Fruit fly (Drosophila melanogaster) whole organism, embryonic: ENCODE measurements around the gene sals.

Source experiments
- Antp ChIP-seq: fragments of 200-800 bp; sonication (Bioruptor generic); optimal IDR thresholded peaks from 3 replicates; lab custom pipeline; 2016; ENCODE audit warnings: missing biosample characterization, missing genetic modification characterization
- Blimp-1 ChIP-seq: fragments of 200-800 bp; sonication (Bioruptor generic); optimal IDR thresholded peaks from 3 replicates; lab custom pipeline; 2018; ENCODE audit warnings: missing biosample characterization, missing genetic modification characterization, mild to moderate bottlenecking, moderate library complexity, missing genetic modification reagents
- Bteb2 ChIP-seq: fragments of 200-800 bp; sonication (Bioruptor generic); optimal IDR thresholded peaks from 2 replicates; lab custom pipeline; 2016; ENCODE audit warnings: missing biosample characterization, missing genetic modification characterization
- CG10274 ChIP-seq: fragments of 200-800 bp; sonication (Bioruptor generic); optimal IDR thresholded peaks from 3 replicates; lab custom pipeline; 2017; ENCODE audit warnings: missing biosample characterization, mild to moderate bottlenecking, missing genetic modification characterization
- CG11085 ChIP-seq: fragments of 200-800 bp; sonication (Bioruptor generic); IDR thresholded peaks from 2 replicates; pipeline ENCODE4 v1.3.6; 2022; ENCODE audit warnings: missing biosample characterization, missing genetic modification characterization
- CG11093 ChIP-seq: fragments of 200-800 bp; sonication (Bioruptor generic); IDR thresholded peaks from 3 replicates; pipeline ENCODE4 v1.3.6; 2022; ENCODE audit warnings: missing biosample characterization, missing genetic modification characterization
- CG11560 ChIP-seq: fragments of 200-800 bp; sonication (Bioruptor generic); IDR thresholded peaks from 3 replicates; pipeline ENCODE4 v1.3.6; 2022; ENCODE audit warnings: missing biosample characterization, missing genetic modification characterization
- CG13775 ChIP-seq: fragments of 200-800 bp; sonication (Bioruptor generic); optimal IDR thresholded peaks from 3 replicates; lab custom pipeline; 2017; ENCODE audit warnings: missing biosample characterization, mild to moderate bottlenecking, missing genetic modification characterization
- CG15011 ChIP-seq: fragments of 200-800 bp; sonication (Bioruptor generic); optimal IDR thresholded peaks from 3 replicates; lab custom pipeline; 2018; ENCODE audit warnings: missing biosample characterization, mild to moderate bottlenecking, missing genetic modification characterization
- CG15269 ChIP-seq: fragments of 200-800 bp; sonication (Bioruptor generic); optimal IDR thresholded peaks from 2 replicates; lab custom pipeline; 2018; ENCODE audit warnings: missing biosample characterization, mild to moderate bottlenecking, missing genetic modification characterization, moderate library complexity
- CG17912 ChIP-seq: fragments of 200-800 bp; sonication (Bioruptor generic); optimal IDR thresholded peaks from 2 replicates; lab custom pipeline; 2018; ENCODE audit warnings: missing biosample characterization, mild to moderate bottlenecking, missing genetic modification characterization
- CG1792 ChIP-seq: fragments of 200-800 bp; sonication (Bioruptor generic); optimal IDR thresholded peaks from 2 replicates; lab custom pipeline; 2016; ENCODE audit warnings: missing biosample characterization, missing genetic modification characterization
- CG3281 ChIP-seq: fragments of 200-800 bp; sonication (Bioruptor generic); optimal IDR thresholded peaks from 3 replicates; lab custom pipeline; 2017; ENCODE audit warnings: missing biosample characterization, mild to moderate bottlenecking, missing genetic modification characterization
- CG33557 ChIP-seq: fragments of 200-800 bp; sonication (Bioruptor generic); optimal IDR thresholded peaks from 2 replicates; lab custom pipeline; 2019; ENCODE audit warnings: missing biosample characterization, mild to moderate bottlenecking, missing genetic modification characterization, moderate library complexity
- CG4328 ChIP-seq: fragments of 200-800 bp; sonication (Bioruptor generic); optimal IDR thresholded peaks from 3 replicates; lab custom pipeline; 2017; ENCODE audit warnings: missing biosample characterization, missing genetic modification reagents, missing genetic modification characterization
- CG8281 ChIP-seq: fragments of 200-800 bp; sonication (Bioruptor generic); optimal IDR thresholded peaks from 2 replicates; lab custom pipeline; 2018; ENCODE audit warnings: missing biosample characterization, mild to moderate bottlenecking, missing genetic modification characterization, moderate library complexity
- CHES-1-like ChIP-seq: fragments of 200-800 bp; sonication (Bioruptor generic); optimal IDR thresholded peaks from 2 replicates; lab custom pipeline; 2016; ENCODE audit warnings: missing biosample characterization, missing genetic modification characterization
- Fer1 ChIP-seq: fragments of 200-800 bp; sonication (Bioruptor generic); optimal IDR thresholded peaks from 2 replicates; lab custom pipeline; 2017; ENCODE audit warnings: missing biosample characterization, mild to moderate bottlenecking, missing genetic modification characterization
- H15 ChIP-seq: fragments of 200-800 bp; sonication (Bioruptor generic); IDR thresholded peaks from 3 replicates; pipeline ENCODE4 v1.3.6; 2022; ENCODE audit warnings: missing biosample characterization, missing genetic modification characterization
- HLH3B ChIP-seq: fragments of 200-800 bp; sonication (Bioruptor generic); IDR thresholded peaks from 2 replicates; pipeline ENCODE4 v1.3.6; 2022; ENCODE audit warnings: missing biosample characterization, missing genetic modification characterization
- HLHmδ ChIP-seq: fragments of 200-800 bp; sonication (Bioruptor generic); optimal IDR thresholded peaks from 2 replicates; lab custom pipeline; 2018; ENCODE audit warnings: missing biosample characterization, mild to moderate bottlenecking, missing genetic modification characterization, moderate library complexity
- HmgZ ChIP-seq: fragments of 200-800 bp; sonication (Bioruptor generic); optimal IDR thresholded peaks from 2 replicates; lab custom pipeline; 2018; ENCODE audit warnings: missing biosample characterization, mild to moderate bottlenecking, missing genetic modification characterization
- Hr51 ChIP-seq, 2 experiments: fragments of 200-800 bp; sonication (Bioruptor generic); optimal IDR thresholded peaks; 2 replicates in 1 of 2; 3 replicates in 1 of 2; lab custom pipeline; 2016 to 2018; ENCODE audit warnings: missing biosample characterization in 2 of 2, missing genetic modification characterization in 2 of 2, mild to moderate bottlenecking in 1 of 2, moderate library complexity in 1 of 2
- MTF-1 ChIP-seq: fragments of 200-800 bp; sonication (Bioruptor generic); optimal IDR thresholded peaks from 2 replicates; lab custom pipeline; 2018; ENCODE audit warnings: missing biosample characterization, mild to moderate bottlenecking, missing genetic modification characterization, borderline replicate concordance
- Oaz ChIP-seq: fragments of 200-800 bp; sonication (Bioruptor generic); IDR thresholded peaks from 2 replicates; pipeline ENCODE4 v1.3.6; 2022; ENCODE audit warnings: missing biosample characterization, missing genetic modification characterization
- Ravus ChIP-seq: fragments of 200-800 bp; sonication (Bioruptor generic); IDR thresholded peaks from 2 replicates; pipeline ENCODE4 v1.3.6; 2022; ENCODE audit warnings: missing biosample characterization, missing genetic modification characterization
- Rfx ChIP-seq: fragments of 200-800 bp; sonication (Bioruptor generic); IDR thresholded peaks from 2 replicates; pipeline ENCODE4 v1.3.6; 2022; ENCODE audit warnings: missing biosample characterization, missing genetic modification characterization
- Rx ChIP-seq: fragments of 200-800 bp; sonication (Bioruptor generic); IDR thresholded peaks from 2 replicates; pipeline ENCODE4 v1.3.6; 2022; ENCODE audit warnings: missing biosample characterization, missing genetic modification characterization
- aop ChIP-seq: fragments of 200-800 bp; sonication (Bioruptor generic); IDR thresholded peaks from 2 replicates; pipeline ENCODE4 v1.3.6; 2022; ENCODE audit warnings: missing biosample characterization, missing genetic modification characterization
- da ChIP-seq: fragments of 200-800 bp; sonication (Bioruptor generic); optimal IDR thresholded peaks from 2 replicates; lab custom pipeline; 2016; ENCODE audit warnings: missing biosample characterization, missing genetic modification characterization
- disco-r ChIP-seq: fragments of 200-800 bp; sonication (Bioruptor generic); optimal IDR thresholded peaks from 2 replicates; lab custom pipeline; 2016; ENCODE audit warnings: missing biosample characterization, missing genetic modification characterization
- emc ChIP-seq: fragments of 200-800 bp; sonication (Bioruptor generic); optimal IDR thresholded peaks from 2 replicates; lab custom pipeline; 2016; ENCODE audit warnings: missing biosample characterization, missing genetic modification characterization
- ftz-f1 ChIP-seq: fragments of 200-800 bp; sonication (Bioruptor generic); optimal IDR thresholded peaks from 2 replicates; lab custom pipeline; 2016; ENCODE audit warnings: missing biosample characterization, missing genetic modification characterization
- gem ChIP-seq: fragments of 200-800 bp; sonication (Bioruptor generic); optimal IDR thresholded peaks from 2 replicates; lab custom pipeline; 2019; ENCODE audit warnings: missing biosample characterization, mild to moderate bottlenecking, missing genetic modification characterization, moderate library complexity
- grn ChIP-seq: fragments of 200-800 bp; sonication (Bioruptor generic); optimal IDR thresholded peaks from 3 replicates; lab custom pipeline; 2017; ENCODE audit warnings: missing biosample characterization, missing genetic modification characterization
- ind ChIP-seq: fragments of 200-800 bp; sonication (Bioruptor generic); optimal IDR thresholded peaks from 3 replicates; lab custom pipeline; 2016; ENCODE audit warnings: missing biosample characterization, missing genetic modification characterization
- klu ChIP-seq: fragments of 200-800 bp; sonication (Bioruptor generic); IDR thresholded peaks from 2 replicates; pipeline ENCODE4 v1.3.6; 2022; ENCODE audit warnings: missing biosample characterization, missing genetic modification characterization
- kni ChIP-seq: fragments of 200-800 bp; sonication (Bioruptor generic); optimal IDR thresholded peaks from 3 replicates; lab custom pipeline; 2017; ENCODE audit warnings: mild to moderate bottlenecking, missing biosample characterization, missing genetic modification reagents, missing genetic modification characterization
- lmd ChIP-seq: fragments of 200-800 bp; sonication (Bioruptor generic); IDR thresholded peaks from 2 replicates; pipeline ENCODE4 v1.3.6; 2022; ENCODE audit warnings: missing biosample characterization, missing genetic modification characterization
- nerfin-1 ChIP-seq: fragments of 200-800 bp; sonication (Bioruptor generic); optimal IDR thresholded peaks from 3 replicates; lab custom pipeline; 2019; ENCODE audit warnings: missing biosample characterization, mild to moderate bottlenecking, missing genetic modification characterization, moderate library complexity
- org-1 ChIP-seq: fragments of 200-800 bp; sonication (Bioruptor generic); optimal IDR thresholded peaks from 2 replicates; lab custom pipeline; 2017; ENCODE audit warnings: missing biosample characterization, missing genetic modification characterization
- p53 ChIP-seq: fragments of 200-800 bp; sonication (Bioruptor generic); optimal IDR thresholded peaks from 2 replicates; lab custom pipeline; 2016; ENCODE audit warnings: missing biosample characterization, missing genetic modification characterization
- pan ChIP-seq, 4 experiments: fragments of >200 bp in 3 of 4; fragments of 200-800 bp in 1 of 4; sonication (Bioruptor generic) in 1 of 4; optimal IDR thresholded peaks in 3 of 4; IDR thresholded peaks in 1 of 4; 2 replicates each; pipeline versions ENCODE4 v1.3.6 to Lab custom; 2017 to 2022; ENCODE audit warnings: missing biosample characterization in 2 of 4, missing genetic modification characterization in 2 of 4, mixed read lengths in 1 of 4
- pnt ChIP-seq: fragments of 200-800 bp; sonication (Bioruptor generic); optimal IDR thresholded peaks from 3 replicates; lab custom pipeline; 2016; ENCODE audit warnings: missing biosample characterization, missing genetic modification characterization
- pros ChIP-seq: fragments of 200-800 bp; sonication (Bioruptor generic); optimal IDR thresholded peaks from 3 replicates; lab custom pipeline; 2019; ENCODE audit warnings: missing biosample characterization, mild to moderate bottlenecking, missing genetic modification characterization, moderate library complexity
- sc ChIP-seq, 3 experiments: fragments of >200 bp in 2 of 3; fragments of 200-800 bp in 1 of 3; sonication (Bioruptor generic) in 1 of 3; optimal IDR thresholded peaks; 2 replicates in 2 of 3; 3 replicates in 1 of 3; lab custom pipeline; 2017; ENCODE audit warnings: mild to moderate bottlenecking in 1 of 3, missing biosample characterization in 1 of 3, missing genetic modification characterization in 1 of 3, missing genetic modification reagents in 1 of 3
- sima ChIP-seq: fragments of 200-800 bp; sonication (Bioruptor generic); optimal IDR thresholded peaks from 2 replicates; lab custom pipeline; 2016; ENCODE audit warnings: missing biosample characterization, missing genetic modification characterization
- tgo ChIP-seq: fragments of 200-800 bp; sonication (Bioruptor generic); IDR thresholded peaks from 3 replicates; pipeline ENCODE4 v1.3.6; 2022; ENCODE audit warnings: missing biosample characterization, missing genetic modification characterization
- tna ChIP-seq: fragments of 200-800 bp; sonication (Bioruptor generic); IDR thresholded peaks from 2 replicates; pipeline ENCODE4 v1.3.6; 2022; ENCODE audit warnings: missing biosample characterization, missing genetic modification characterization; ENCODE audit not compliant: partially characterized antibody

Gene sals

DNA sequence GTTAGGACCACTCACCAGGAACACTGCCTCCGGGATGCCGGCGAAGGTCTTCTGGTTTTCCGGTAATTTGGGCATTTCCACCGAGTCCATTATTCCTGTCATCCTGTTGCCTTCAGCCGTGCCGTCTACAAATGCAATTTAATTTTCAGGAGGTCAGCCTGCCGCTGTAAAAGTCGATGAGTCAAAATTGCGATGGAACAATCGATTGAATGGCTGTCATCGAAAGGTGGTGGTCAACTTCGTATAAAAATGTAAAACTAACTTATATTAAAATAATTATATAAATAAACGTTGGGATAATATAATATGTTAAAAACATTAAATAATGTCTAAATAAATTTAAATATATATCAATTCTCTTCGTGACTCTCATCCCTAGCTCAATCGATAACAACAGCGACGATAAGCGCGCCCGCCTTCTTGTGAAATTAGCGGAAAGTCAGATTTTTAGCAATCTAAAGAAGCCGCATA is 41.9 kb downstream of the sals start, which contains the start of the genes mgr and Irbp (continued):
- peak; percentile 70; the same call in 1 of the 2 replicates for TF ChIP-seq tna (GFP tag; lab: Robert Waterston, UW)
- TF ChIP-seq CG1792 = no peak
- no peak for TF ChIP-seq disco-r
- TF ChIP-seq CG8281 (tag; lab: Kevin White, UChicago) = peak; percentile 58
- peak; percentile 95 for TF ChIP-seq CG13775 (GFP tag; lab: Kevin White, UChicago)
- TF ChIP-seq Blimp-1 (GFP tag; lab: Kevin White, UChicago) = peak; percentile 91
- TF ChIP-seq CG17912 = peak; percentile 34
- TF ChIP-seq CHES-1-like = peak; percentile 46
- no peak for TF ChIP-seq pan (optimal IDR thresholded peaks at IDR 0.05; lab: Kevin White, UChicago)
- TF ChIP-seq pan (GFP tag; optimal IDR thresholded peaks at IDR 0.05 in 1 of 2, IDR thresholded peaks at IDR 0.05 in 1 of 2) = peak in 1 of 2 experiments; percentile 96
- no peak for TF ChIP-seq CG3281 (GFP tag; lab: Kevin White, UChicago)
- TF ChIP-seq Antp (GFP tag; lab: Kevin White, UChicago) = no peak
- TF ChIP-seq tgo (GFP tag; lab: Robert Waterston, UW) = peak; percentile 96
- TF ChIP-seq aop (GFP tag; lab: Robert Waterston, UW) = no peak
- TF ChIP-seq HLH3B (GFP tag; lab: Robert Waterston, UW) = peak; percentile 95
- TF ChIP-seq H15 = peak; percentile 95
- no peak for TF ChIP-seq Fer1 (GFP tag; lab: Kevin White, UChicago)
- TF ChIP-seq Oaz (GFP tag; lab: Robert Waterston, UW) = peak; percentile 91
- TF ChIP-seq CG10274 (GFP tag; lab: Kevin White, UChicago) = no peak
- peak; percentile 79; the same call in 2 of the 3 replicates for TF ChIP-seq CG11093 (GFP tag; lab: Robert Waterston, UW)
- peak; percentile 78 to 91 for TF ChIP-seq Hr51 (GFP tag; optimal IDR thresholded peaks at IDR 0.05; lab: Kevin White, UChicago)
- TF ChIP-seq sc (optimal IDR thresholded peaks at IDR 0.05; lab: Kevin White, UChicago) = no peak
- peak; percentile 84 for TF ChIP-seq sc (GFP tag; optimal IDR thresholded peaks at IDR 0.05; lab: Kevin White, UChicago)
- peak; percentile 86 for TF ChIP-seq HmgZ (tag; lab: Kevin White, UChicago)
- peak; percentile 88 for TF ChIP-seq ind (GFP tag; lab: Kevin White, UChicago)
- TF ChIP-seq org-1 = peak; percentile 63
- no peak for TF ChIP-seq HLHmδ (GFP tag; lab: Kevin White, UChicago)
- TF ChIP-seq pnt (GFP tag; lab: Kevin White, UChicago) = peak; percentile 5
- peak; percentile 89 for TF ChIP-seq klu (GFP tag; lab: Robert Waterston, UW)
- no peak for TF ChIP-seq emc (GFP tag; lab: Kevin White, UChicago)
- peak; percentile 97 for TF ChIP-seq gem (tag; lab: Kevin White, UChicago)
- peak; percentile 23 for TF ChIP-seq ftz-f1 (GFP tag; lab: Kevin White, UChicago)
- peak; percentile 79 for TF ChIP-seq Rx
- peak; percentile 69 for TF ChIP-seq CG4328 (GFP tag; lab: Kevin White, UChicago)
- TF ChIP-seq CG15011 = peak; percentile 65
- TF ChIP-seq pros (GFP tag; lab: Kevin White, UChicago) = peak; percentile 25
- TF ChIP-seq p53 = no peak
- TF ChIP-seq Rfx = peak; percentile 97
- TF ChIP-seq da (GFP tag; lab: Kevin White, UChicago) = no peak
- TF ChIP-seq CG11085 (GFP tag; lab: Robert Waterston, UW) = peak; percentile 88
- TF ChIP-seq nerfin-1 (tag; lab: Kevin White, UChicago) = peak; percentile 85
- TF ChIP-seq kni (GFP tag; lab: Kevin White, UChicago) = no peak
- TF ChIP-seq sima (GFP tag; lab: Kevin White, UChicago) = no peak
- peak; percentile 83 for TF ChIP-seq CG11560 (tag; lab: Robert Waterston, UW)
- no peak for TF ChIP-seq grn (GFP tag; lab: Kevin White, UChicago)
- peak; percentile 93 for TF ChIP-seq lmd
- TF ChIP-seq MTF-1 (GFP tag; lab: Kevin White, UChicago) = peak; percentile 52
- TF ChIP-seq Bteb2 (GFP tag; lab: Kevin White, UChicago) = peak; percentile 49
- TF ChIP-seq Ravus (GFP tag; lab: Robert Waterston, UW) = peak; percentile 79
- peak; percentile 91 for TF ChIP-seq CG33557 (GFP tag; lab: Kevin White, UChicago)
- peak; percentile 90 for TF ChIP-seq CG15269 (tag; lab: Kevin White, UChicago)
